Worm (Caenorhabditis elegans) whole organism, mixed stage, embryonic: ENCODE data around the gene K09C6.10.

ENCODE experiments used
- M03D4.4 ChIP-seq: sonication (generic microtip); optimal IDR thresholded peaks from 2 replicates; lab custom pipeline; 2017; ENCODE audit warnings: mild to moderate bottlenecking, missing genetic modification characterization, missing compliant biosample characterization
- bed-3 ChIP-seq: fragments of 200-800 bp; sonication (Bioruptor generic); optimal IDR thresholded peaks from 3 replicates; lab custom pipeline; 2018; ENCODE audit warnings: mild to moderate bottlenecking, missing genetic modification characterization, moderate library complexity, missing compliant biosample characterization
- blmp-1 ChIP-seq: fragments of 150-350 bp; optimal IDR thresholded peaks from 2 replicates; lab custom pipeline; 2014; ENCODE audit warnings: missing biosample characterization, missing genetic modification characterization
- ceh-39 ChIP-seq: fragments of 150-350 bp; optimal IDR thresholded peaks from 2 replicates; lab custom pipeline; 2014; ENCODE audit warnings: missing biosample characterization, missing genetic modification characterization
- ceh-83 ChIP-seq: fragments of 200-800 bp; sonication (Bioruptor generic); optimal IDR thresholded peaks from 2 replicates; lab custom pipeline; 2018; ENCODE audit warnings: mild to moderate bottlenecking, missing genetic modification characterization, missing compliant biosample characterization
- cnd-1 ChIP-seq: fragments of 200-800 bp; sonication (Bioruptor generic); optimal IDR thresholded peaks from 2 replicates; lab custom pipeline; 2018; ENCODE audit warnings: mild to moderate bottlenecking, missing genetic modification characterization, missing compliant biosample characterization
- drap-1 ChIP-seq: fragments of 200-800 bp; sonication (Bioruptor generic); optimal IDR thresholded peaks from 3 replicates; lab custom pipeline; 2018; ENCODE audit warnings: mild to moderate bottlenecking, missing genetic modification characterization, missing compliant biosample characterization
- elt-1 ChIP-seq: sonication (generic microtip); optimal IDR thresholded peaks from 2 replicates; lab custom pipeline; 2017; ENCODE audit warnings: missing genetic modification characterization, mild to moderate bottlenecking, missing compliant biosample characterization, antibody characterized with exemption, moderate library complexity, borderline replicate concordance; ENCODE audit not compliant: insufficient read depth
- elt-3 ChIP-seq: fragments of 150-350 bp; optimal IDR thresholded peaks from 2 replicates; lab custom pipeline; 2014; ENCODE audit warnings: missing biosample characterization, missing genetic modification characterization
- flh-1 ChIP-seq: fragments of 200-800 bp; sonication (Bioruptor generic); optimal IDR thresholded peaks from 2 replicates; lab custom pipeline; 2018; ENCODE audit warnings: mild to moderate bottlenecking, missing genetic modification characterization, moderate library complexity, missing compliant biosample characterization
- ham-2 ChIP-seq: fragments of 200-800 bp; sonication (Bioruptor generic); optimal IDR thresholded peaks from 2 replicates; lab custom pipeline; 2018; ENCODE audit warnings: mild to moderate bottlenecking, missing genetic modification characterization, missing compliant biosample characterization
- hlh-1 ChIP-seq: fragments of 150-350 bp; optimal IDR thresholded peaks from 2 replicates; lab custom pipeline; 2014; ENCODE audit warnings: missing biosample characterization, missing genetic modification reagents, missing genetic modification characterization
- lin-13 ChIP-seq: fragments of 150-350 bp; optimal IDR thresholded peaks from 2 replicates; lab custom pipeline; 2014; ENCODE audit warnings: missing biosample characterization, missing genetic modification characterization
- lin-32 ChIP-seq: fragments of 200-800 bp; sonication (Bioruptor generic); optimal IDR thresholded peaks from 2 replicates; lab custom pipeline; 2018; ENCODE audit warnings: mild to moderate bottlenecking, missing genetic modification characterization, missing compliant biosample characterization
- lsy-2 ChIP-seq: fragments of 150-350 bp; optimal IDR thresholded peaks from 2 replicates; lab custom pipeline; 2014; ENCODE audit warnings: missing biosample characterization, missing genetic modification characterization
- mab-5 ChIP-seq: fragments of 150-350 bp; optimal IDR thresholded peaks from 2 replicates; lab custom pipeline; 2014; ENCODE audit warnings: missing biosample characterization, missing genetic modification characterization
- mep-1 ChIP-seq: fragments of 150-350 bp; optimal IDR thresholded peaks from 2 replicates; lab custom pipeline; 2017; ENCODE audit warnings: missing biosample characterization, missing genetic modification reagents, missing genetic modification characterization, inconsistent platforms
- mls-2 ChIP-seq: sonication (generic microtip); optimal IDR thresholded peaks from 2 replicates; lab custom pipeline; 2016; ENCODE audit warnings: mild to moderate bottlenecking, missing genetic modification characterization, moderate library complexity, missing compliant biosample characterization
- nhr-12 ChIP-seq: fragments of 150-350 bp; optimal IDR thresholded peaks from 2 replicates; lab custom pipeline; 2014; ENCODE audit warnings: missing biosample characterization, missing genetic modification characterization
- nhr-2 ChIP-seq: fragments of 150-350 bp; optimal IDR thresholded peaks from 2 replicates; lab custom pipeline; 2014; ENCODE audit warnings: missing biosample characterization, missing genetic modification characterization
- nhr-76 ChIP-seq: sonication (generic microtip); optimal IDR thresholded peaks from 2 replicates; lab custom pipeline; 2017; ENCODE audit warnings: missing biosample characterization, missing genetic modification characterization
- pha-4 ChIP-seq: fragments of 150-350 bp; optimal IDR thresholded peaks from 2 replicates; lab custom pipeline; 2018; ENCODE audit warnings: missing biosample characterization, missing genetic modification reagents, missing genetic modification characterization
- sem-2 ChIP-seq: fragments of 200-800 bp; sonication (Bioruptor generic); optimal IDR thresholded peaks from 2 replicates; lab custom pipeline; 2018; ENCODE audit warnings: mild to moderate bottlenecking, missing genetic modification characterization, missing compliant biosample characterization
- snpc-4 ChIP-seq: fragments of 150-350 bp; optimal IDR thresholded peaks from 2 replicates; lab custom pipeline; 2014; ENCODE audit warnings: missing biosample characterization, missing genetic modification characterization
- sptf-1 ChIP-seq: sonication (generic microtip); optimal IDR thresholded peaks from 2 replicates; lab custom pipeline; 2017; ENCODE audit warnings: mild to moderate bottlenecking, missing genetic modification characterization, moderate library complexity, missing compliant biosample characterization
- tbx-8 ChIP-seq: fragments of 200-800 bp; sonication (Bioruptor generic); optimal IDR thresholded peaks from 2 replicates; lab custom pipeline; 2018; ENCODE audit warnings: mild to moderate bottlenecking, missing genetic modification characterization, moderate library complexity, missing compliant biosample characterization
- unc-120 ChIP-seq: sonication (generic microtip); optimal IDR thresholded peaks from 2 replicates; lab custom pipeline; 2017; ENCODE audit warnings: missing genetic modification characterization, missing compliant biosample characterization; ENCODE audit not compliant: poor library complexity, severe bottlenecking
- unc-39 ChIP-seq: fragments of 150-350 bp; optimal IDR thresholded peaks from 2 replicates; lab custom pipeline; 2014; ENCODE audit warnings: missing biosample characterization, missing genetic modification characterization
- unc-62 ChIP-seq: fragments of 150-350 bp; optimal IDR thresholded peaks from 2 replicates; lab custom pipeline; 2014; ENCODE audit warnings: missing biosample characterization, missing genetic modification reagents, missing genetic modification characterization
- zip-8 ChIP-seq: fragments of 150-350 bp; optimal IDR thresholded peaks from 2 replicates; lab custom pipeline; 2014; ENCODE audit warnings: missing biosample characterization, missing genetic modification characterization
- ztf-11 ChIP-seq: fragments of 150-350 bp; optimal IDR thresholded peaks from 2 replicates; lab custom pipeline; 2014; ENCODE audit warnings: missing biosample characterization, missing genetic modification characterization

The K09C6.10 gene

DNA sequence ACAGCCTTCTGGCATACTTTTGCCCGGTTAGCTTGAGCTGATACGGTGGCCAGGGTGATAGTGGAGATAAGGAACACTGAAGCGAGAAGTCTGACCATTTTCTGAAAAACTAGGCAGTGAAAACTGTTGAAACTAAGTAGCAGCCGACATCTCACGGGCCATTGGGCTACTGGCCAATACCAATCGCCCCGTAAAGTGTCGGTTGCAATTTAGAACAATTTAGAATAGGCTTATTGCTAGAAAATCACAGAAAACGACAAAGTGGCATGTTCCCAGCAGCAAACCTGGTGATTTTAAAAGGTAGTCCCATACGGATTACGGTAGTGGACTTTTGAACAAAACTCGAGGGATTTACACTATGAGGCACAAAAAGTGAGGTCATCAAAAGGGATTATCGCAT lies 31.8 kb downstream of the K09C6.10 start, which contains the start of gene T02B11.4:
Gene T02B11.4, minus strand, starts transcription at position 101 of the 400 bp plus-strand sequence.
- no peak for TF ChIP-seq cnd-1
- TF ChIP-seq tbx-8 = no peak
- no peak for TF ChIP-seq elt-3 (tag; lab: Kevin White, UChicago)
- TF ChIP-seq nhr-2 = no peak
- TF ChIP-seq ztf-11 (tag; lab: Kevin White, UChicago) = no peak
- no peak for TF ChIP-seq pha-4 (tag; lab: Kevin White, UChicago)
- no peak for TF ChIP-seq sem-2 (GFP tag; lab: Kevin White, UChicago)
- no peak for TF ChIP-seq M03D4.4 (tag; lab: Kevin White, UChicago)
- no peak for TF ChIP-seq snpc-4 (tag; lab: Kevin White, UChicago)
- TF ChIP-seq mab-5 (tag; lab: Kevin White, UChicago) = no peak
- TF ChIP-seq unc-120 (tag; lab: Kevin White, UChicago) = no peak
- no peak for TF ChIP-seq hlh-1 (tag; lab: Kevin White, UChicago)
- no peak for TF ChIP-seq sptf-1
- TF ChIP-seq zip-8 (tag; lab: Kevin White, UChicago) = no peak
- TF ChIP-seq ceh-39 (tag; lab: Kevin White, UChicago) = no peak

ce11 chrV:875945-876344 lies 36.7 kb downstream of the K09C6.10 start, which contains the start of gene T02B11.9:
Gene T02B11.9 (plus strand): TSS chrV:876245.
- TF ChIP-seq mep-1 (tag; lab: Kevin White, UChicago) (no peak), M03D4.4 (tag; lab: Kevin White, UChicago) (no peak), ceh-83 (no peak), flh-1 (GFP tag; lab: Kevin White, UChicago) (no peak), drap-1 (GFP tag; lab: Kevin White, UChicago) (no peak)

- TF ChIP-seq ham-2 (no peak), unc-39 (tag; lab: Kevin White, UChicago) (no peak), mab-5 (tag; lab: Kevin White, UChicago) (no peak), ztf-11 (tag; lab: Kevin White, UChicago) (no peak), mls-2 (no peak), unc-62 (GFP tag; lab: Kevin White, UChicago) (no peak), lin-32 (GFP tag; lab: Kevin White, UChicago) (no peak), nhr-12 (tag; lab: Kevin White, UChicago) (no peak)
Measured at ce11 chrV:878567-878966, 39.3 kb downstream of the K09C6.10 start, which contains the start of gene T02B11.8. Gene T02B11.8 (minus strand): TSS chrV:878667.

- no peak for TF ChIP-seq lsy-2 (tag; lab: Kevin White, UChicago)
Measured at ce11 chrV:879171-879570, 40.0 kb downstream of the K09C6.10 start, which contains the start of gene srg-53. Gene srg-53 (plus strand): TSS chrV:879471.

DNA sequence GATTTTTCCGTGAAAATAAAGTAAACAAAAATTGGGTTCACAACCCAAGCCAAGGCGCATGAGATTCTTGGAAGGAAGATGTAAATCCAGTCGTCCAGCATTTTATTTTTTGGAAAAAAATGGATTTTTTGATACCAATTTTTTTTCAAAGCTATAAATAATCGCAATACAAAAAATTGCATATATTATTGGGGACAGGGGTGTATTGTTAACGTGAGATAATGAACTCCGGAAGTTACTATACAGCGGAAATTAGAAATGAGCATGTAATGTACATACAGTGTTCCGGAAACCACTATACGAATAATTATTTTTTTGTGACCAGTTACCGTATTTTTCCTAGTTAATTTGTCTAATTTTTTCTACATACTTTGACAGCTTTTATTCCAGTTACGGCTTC lies 45.1 kb downstream of the K09C6.10 start, which contains the start of gene srj-38:
Gene srj-38, minus strand, starts transcription at position 101 of the 400 bp plus-strand sequence.
- TF ChIP-seq blmp-1 (no peak), lin-13 (tag; lab: Kevin White, UChicago) (no peak), pha-4 (tag; lab: Kevin White, UChicago) (no peak), elt-3 (tag; lab: Kevin White, UChicago) (no peak), mab-5 (tag; lab: Kevin White, UChicago) (no peak), unc-39 (tag; lab: Kevin White, UChicago) (no peak), bed-3 (GFP tag; lab: Kevin White, UChicago) (no peak), nhr-2 (no peak), elt-1 (tag; lab: Kevin White, UChicago) (no peak), sptf-1 (no peak), mep-1 (tag; lab: Kevin White, UChicago) (no peak), nhr-76 (tag; lab: Kevin White, UChicago) (no peak)

DNA sequence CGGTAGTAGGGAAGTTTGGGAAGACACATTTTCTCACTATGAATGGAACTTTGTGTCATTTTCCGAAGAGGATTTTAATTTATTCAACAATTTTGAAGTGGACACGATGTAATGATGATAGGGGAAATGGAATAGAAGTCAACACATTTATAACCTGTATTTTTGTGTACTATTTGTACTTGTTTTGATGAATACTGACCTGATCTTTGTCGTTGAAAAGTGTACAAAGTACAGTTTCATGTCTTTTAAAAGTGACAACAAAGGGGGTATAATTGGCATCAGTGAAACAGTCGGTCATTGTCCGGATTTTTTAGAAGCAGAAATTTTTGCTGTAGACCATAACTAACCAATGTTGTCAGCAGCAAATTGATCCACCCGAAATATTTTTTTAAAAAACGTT lies 50.0 kb downstream of the K09C6.10 start, which contains the start of gene T02B11.6:
Gene T02B11.6, minus strand, starts transcription at position 101 of the 400 bp plus-strand sequence.
- TF ChIP-seq bed-3 (GFP tag; lab: Kevin White, UChicago) (no peak), hlh-1 (tag; lab: Kevin White, UChicago) (no peak), nhr-2 (no peak), unc-120 (tag; lab: Kevin White, UChicago) (no peak), drap-1 (GFP tag; lab: Kevin White, UChicago) (no peak)
- TF ChIP-seq, all 35 proteins: peak for 0
